Worm (Caenorhabditis elegans) whole organism, midembryonic: Measurements from ENCODE around the gene tiar-2.

Source experiments
- flt-1 ChIP-seq: fragments of 200-800 bp; sonication (Bioruptor generic); IDR thresholded peaks from 2 replicates; pipeline ENCODE4 v1.3.6; 2022; ENCODE audit warnings: missing genetic modification characterization, missing compliant biosample characterization
- ref-1 ChIP-seq: fragments of 200-800 bp; sonication (Bioruptor generic); conservative IDR thresholded peaks from 2 replicates; pipeline ENCODE4 v1.3.6; 2022; ENCODE audit warnings: missing genetic modification reagents, missing genetic modification characterization, missing compliant biosample characterization
- ztf-29 ChIP-seq: fragments of 200-800 bp; sonication (Bioruptor generic); IDR thresholded peaks from 2 replicates; pipeline ENCODE4 v1.3.6; 2022; ENCODE audit warnings: missing genetic modification reagents, missing genetic modification characterization, missing compliant biosample characterization

- no peak; the same call in 1 of the 2 replicates for TF ChIP-seq flt-1 (GFP tag; lab: Robert Waterston, UW)
- no peak for TF ChIP-seq ref-1 (GFP tag; lab: Robert Waterston, UW)
- no peak for TF ChIP-seq ztf-29
Observed at ce11 chrII:12787831-12788248, 19.4 kb downstream of the tiar-2 start, which contains the start of gene alkb-7.
